Worm (Caenorhabditis elegans): ENCODE data around the gene C46F9.6.

DNA sequence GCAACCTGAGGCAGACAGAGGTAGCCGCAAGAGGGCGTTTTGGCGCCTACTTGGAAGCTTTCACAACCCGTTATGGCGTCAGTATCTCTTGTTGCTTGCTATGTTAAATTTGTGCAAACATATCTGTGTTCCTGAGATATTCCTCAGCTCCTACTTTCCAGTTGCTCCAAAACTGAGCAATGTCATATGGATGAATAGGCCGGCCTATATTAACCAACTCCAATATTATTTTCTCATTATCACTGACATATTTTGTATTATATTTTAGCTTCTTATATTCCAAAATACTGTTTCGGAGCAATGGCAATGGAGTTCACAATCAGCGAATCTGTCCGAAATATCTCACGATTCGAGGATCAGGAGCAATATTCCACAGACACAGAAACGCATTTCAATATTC lies 22.4 kb upstream of the C46F9.6 start, which contains the start of gene math-13:
- TF ChIP-seq lin-11 (tag; optimal IDR thresholded peaks at IDR 0.05) (no peak), ceh-82 (tag; optimal IDR thresholded peaks at IDR 0.05) (no peak), zag-1 (tag; optimal IDR thresholded peaks at IDR 0.05) (no peak), ama-1 (optimal IDR thresholded peaks at IDR 0.05) (no peak), F13H6.1 (tag; optimal IDR thresholded peaks at IDR 0.05) (no peak)
